Worm (Caenorhabditis elegans): Measurements from ENCODE around the gene K12H6.6.

K12H6.6 gene

ce11 chrII:2853767-2854166, 22.7 kb upstream of the K12H6.6 start:
- TF ChIP-seq elt-1 (tag; optimal IDR thresholded peaks at IDR 0.05) (peak; percentile 63), R02D3.7 (tag; optimal IDR thresholded peaks at IDR 0.05) (no peak)

ce11 chrII:2852493-2852892, 21.5 kb upstream of the K12H6.6 start, which contains the start of gene ptc-3:
ptc-3 (minus strand) TSS chrII:2852593.
- TF ChIP-seq unc-62 (GFP tag; optimal IDR thresholded peaks at IDR 0.05), result no peak

- no peak for TF ChIP-seq ztf-11 (tag; optimal IDR thresholded peaks at IDR 0.05)
- TF ChIP-seq mml-1 (tag; optimal IDR thresholded peaks at IDR 0.05), result no peak
- TF ChIP-seq mdl-1 (tag; optimal IDR thresholded peaks at IDR 0.05), result no peak
- TF ChIP-seq ceh-9 (tag; optimal IDR thresholded peaks at IDR 0.05), result no peak
- no peak for TF ChIP-seq nhr-25 (tag; optimal IDR thresholded peaks at IDR 0.05)
- no peak for TF ChIP-seq elt-2 (tag; optimal IDR thresholded peaks at IDR 0.05)
- TF ChIP-seq nhr-76 (tag; optimal IDR thresholded peaks at IDR 0.05), result no peak
- TF ChIP-seq jun-1 (tag; optimal IDR thresholded peaks at IDR 0.05), result no peak
- no peak for TF ChIP-seq eor-1 (tag; optimal IDR thresholded peaks at IDR 0.05)
- no peak for TF ChIP-seq pqm-1 (tag; optimal IDR thresholded peaks at IDR 0.05)
- TF ChIP-seq fkh-10 (GFP tag; optimal IDR thresholded peaks at IDR 0.05), result no peak
- no peak for TF ChIP-seq nhr-67 (tag; optimal IDR thresholded peaks at IDR 0.05)
- TF ChIP-seq ceh-28 (tag; optimal IDR thresholded peaks at IDR 0.05), result no peak
- no peak for TF ChIP-seq unc-62 (GFP tag; optimal IDR thresholded peaks at IDR 0.05)
- no peak for TF ChIP-seq elt-3 (tag; optimal IDR thresholded peaks at IDR 0.05)
- no peak for TF ChIP-seq nhr-23 (tag; optimal IDR thresholded peaks at IDR 0.05)
- no peak for TF ChIP-seq lin-15B (tag; optimal IDR thresholded peaks at IDR 0.05)
- no peak for TF ChIP-seq ceh-16 (tag; optimal IDR thresholded peaks at IDR 0.05)
- TF ChIP-seq sea-2 (GFP tag; optimal IDR thresholded peaks at IDR 0.05), result no peak
- no peak for TF ChIP-seq fkh-2 (tag; optimal IDR thresholded peaks at IDR 0.05)
These were observed 15.5 kb upstream of the K12H6.6 start for ce11 chrII:2846552-2846951.

ce11 chrII:2845674-2846073, 14.6 kb upstream of the K12H6.6 start:
- TF ChIP-seq daf-12 (tag; optimal IDR thresholded peaks at IDR 0.05) (no peak), jun-1 (tag; optimal IDR thresholded peaks at IDR 0.05) (no peak), nhr-12 (tag; optimal IDR thresholded peaks at IDR 0.05) (no peak), aly-2 (tag; optimal IDR thresholded peaks at IDR 0.05) (no peak), lsy-12 (tag; optimal IDR thresholded peaks at IDR 0.05) (no peak), elt-2 (tag; optimal IDR thresholded peaks at IDR 0.05) (no peak), elt-3 (tag; optimal IDR thresholded peaks at IDR 0.05) (no peak), fkh-10 (GFP tag; optimal IDR thresholded peaks at IDR 0.05) (no peak), egl-5 (tag; optimal IDR thresholded peaks at IDR 0.05) (no peak), nhr-43 (tag; optimal IDR thresholded peaks at IDR 0.05; ENCODE audit: poor library complexity, severe bottlenecking) (no peak), pqm-1 (tag; optimal IDR thresholded peaks at IDR 0.05) (no peak), unc-62 (GFP tag; optimal IDR thresholded peaks at IDR 0.05) (no peak), nhr-237 (tag; optimal IDR thresholded peaks at IDR 0.05) (no peak), lin-15B (tag; optimal IDR thresholded peaks at IDR 0.05) (no peak), fkh-2 (tag; optimal IDR thresholded peaks at IDR 0.05) (no peak), skn-1 (tag; optimal IDR thresholded peaks at IDR 0.05) (no peak), snpc-4 (tag; optimal IDR thresholded peaks at IDR 0.05) (no peak), elt-1 (tag; optimal IDR thresholded peaks at IDR 0.05) (no peak)

- TF ChIP-seq ceh-16 (tag; optimal IDR thresholded peaks at IDR 0.05), result no peak
- TF ChIP-seq lin-39 (tag; optimal IDR thresholded peaks at IDR 0.05), result no peak
- no peak for TF ChIP-seq pha-4 (tag; optimal IDR thresholded peaks at IDR 0.05)
- TF ChIP-seq R02D3.7 (tag; optimal IDR thresholded peaks at IDR 0.05), result no peak
- TF ChIP-seq egl-5 (tag; optimal IDR thresholded peaks at IDR 0.05), result no peak
- TF ChIP-seq nhr-28 (tag; optimal IDR thresholded peaks at IDR 0.05), result no peak
- no peak for TF ChIP-seq nhr-23 (tag; optimal IDR thresholded peaks at IDR 0.05)
- no peak for TF ChIP-seq zag-1 (tag; optimal IDR thresholded peaks at IDR 0.05)
These were observed 12.1 kb upstream of the K12H6.6 start, which contains the start of gene Y110A2AL.7 for ce11 chrII:2843088-2843487. Y110A2AL.7 (minus strand) TSS chrII:2843188.
